Fruit fly (Drosophila melanogaster): ENCODE results near the gene CG3323.

Gene CG3323

DNA sequence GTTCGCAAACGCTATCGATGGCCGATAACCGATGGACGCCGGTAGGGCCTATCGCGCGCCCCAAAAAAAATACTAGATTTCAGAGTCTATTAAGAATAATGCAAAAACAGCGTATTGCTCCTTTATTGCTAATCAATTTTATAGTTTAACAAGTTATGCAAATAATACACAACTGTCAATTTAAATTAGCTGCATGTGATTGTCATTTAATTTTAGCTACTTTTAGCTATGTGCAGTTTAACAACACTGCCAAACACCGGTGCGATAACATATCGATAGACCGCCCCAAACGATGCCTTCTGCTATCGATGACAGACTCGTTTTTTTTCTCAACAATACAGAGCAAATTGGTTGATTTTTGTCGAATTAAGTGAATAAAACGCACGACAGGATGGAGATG, 3.5 kb upstream of the CG3323 start, which contains the start of the genes Cdk7 and snf (continued):
- TF ChIP-seq HHEX (GFP tag; optimal IDR thresholded peaks at IDR 0.05) (no peak), CG5180 (GFP tag; optimal IDR thresholded peaks at IDR 0.05) (no peak), MBD-R2 (GFP tag; IDR thresholded peaks at IDR 0.05) (peak; percentile 68), NFAT (GFP tag; IDR thresholded peaks at IDR 0.05) (no peak), sens-2 (GFP tag; IDR thresholded peaks at IDR 0.05) (no peak), bbx (GFP tag; IDR thresholded peaks at IDR 0.05; ENCODE audit: partially characterized antibody) (peak; percentile 67), wdn (GFP tag; IDR thresholded peaks at IDR 0.05) (no peak), Usf (GFP tag; optimal IDR thresholded peaks at IDR 0.05) (no peak), prd (optimal IDR thresholded peaks at IDR 0.05) (no peak), prd (GFP tag; IDR thresholded peaks at IDR 0.05) (no peak), Ada2b (GFP tag; IDR thresholded peaks at IDR 0.05) (no peak), CG1832 (GFP tag; optimal IDR thresholded peaks at IDR 0.05) (no peak), Ravus (GFP tag; IDR thresholded peaks at IDR 0.05) (no peak), zen (tag; optimal IDR thresholded peaks at IDR 0.05) (peak; percentile 40), CG10147 (GFP tag; optimal IDR thresholded peaks at IDR 0.05) (no peak), gcm2 (GFP tag; optimal IDR thresholded peaks at IDR 0.05) (no peak), CG1602 (GFP tag; optimal IDR thresholded peaks at IDR 0.05) (no peak), Hr3 (GFP tag; optimal IDR thresholded peaks at IDR 0.05) (peak; percentile 11), CG15514 (GFP tag; optimal IDR thresholded peaks at IDR 0.05) (peak; percentile 76), CG6683 (GFP tag; optimal IDR thresholded peaks at IDR 0.05) (no peak), CG15269 (tag; optimal IDR thresholded peaks at IDR 0.05) (no peak), sisA (GFP tag; IDR thresholded peaks at IDR 0.05) (no peak), jing (GFP tag; optimal IDR thresholded peaks at IDR 0.05) (no peak), Xrp1 (GFP tag; IDR thresholded peaks at IDR 0.05) (0 out of 2 replicates have a peak, but pooled peaks have one; percentile 7), fd102C (GFP tag; optimal IDR thresholded peaks at IDR 0.05) (no peak), oc (tag; optimal IDR thresholded peaks at IDR 0.05) (no peak), gfzf (GFP tag; optimal IDR thresholded peaks at IDR 0.05) (peak; percentile 57), CG31441 (GFP tag; IDR thresholded peaks at IDR 0.05) (no peak), Fer2 (tag; optimal IDR thresholded peaks at IDR 0.05) (no peak), CG13123 (GFP tag; optimal IDR thresholded peaks at IDR 0.05) (no peak), Lim3 (GFP tag; IDR thresholded peaks at IDR 0.05) (no peak), CG6272 (GFP tag; IDR thresholded peaks at IDR 0.05) (no peak), HLH54F (GFP tag; optimal IDR thresholded peaks at IDR 0.05) (peak; percentile 47), CG16863 (GFP tag; optimal IDR thresholded peaks at IDR 0.05) (peak; percentile 78), CG10565 (GFP tag; optimal IDR thresholded peaks at IDR 0.05) (no peak), usp (GFP tag; optimal IDR thresholded peaks at IDR 0.05) (no peak), MESR4 (GFP tag; optimal IDR thresholded peaks at IDR 0.05) (no peak), CG5953 (GFP tag; IDR thresholded peaks at IDR 0.05) (no peak), CG4328 (GFP tag; optimal IDR thresholded peaks at IDR 0.05) (no peak), chinmo (GFP tag; IDR thresholded peaks at IDR 0.05; ENCODE audit: partially characterized antibody) (0 out of 4 replicates have a peak, but pooled peaks have one; percentile 56), her (GFP tag; optimal IDR thresholded peaks at IDR 0.05) (peak; percentile 42), grn (GFP tag; optimal IDR thresholded peaks at IDR 0.05) (no peak), Hand (GFP tag; optimal IDR thresholded peaks at IDR 0.05) (no peak), ash1 (GFP tag; optimal IDR thresholded peaks at IDR 0.05) (no peak), CrebB (tag; optimal IDR thresholded peaks at IDR 0.05) (no peak), YL-1 (GFP tag; optimal IDR thresholded peaks at IDR 0.05) (peak; percentile 58), abd-A (tag; optimal IDR thresholded peaks at IDR 0.05) (no peak), Meics (GFP tag; optimal IDR thresholded peaks at IDR 0.05) (no peak), CG6765 (GFP tag; optimal IDR thresholded peaks at IDR 0.05) (no peak), gsb-n (tag; optimal IDR thresholded peaks at IDR 0.05) (no peak), aop (GFP tag; IDR thresholded peaks at IDR 0.05) (no peak), CoRest (tag; optimal IDR thresholded peaks at IDR 0.05) (peak; percentile 40)
